Worm (Caenorhabditis elegans) whole organism, L4/young adult: ENCODE data around the gene C10A4.1.

Experiments
- W03F9.2 ChIP-seq: fragments of 150-350 bp; optimal IDR thresholded peaks from 2 replicates; lab custom pipeline; 2014; ENCODE audit warnings: missing biosample characterization, missing genetic modification characterization
- him-1 ChIP-seq: sonication (generic microtip); optimal IDR thresholded peaks from 2 replicates; lab custom pipeline; 2016; ENCODE audit warnings: missing genotype, missing genetic modification reagents, missing genetic modification characterization, missing compliant biosample characterization

DNA sequence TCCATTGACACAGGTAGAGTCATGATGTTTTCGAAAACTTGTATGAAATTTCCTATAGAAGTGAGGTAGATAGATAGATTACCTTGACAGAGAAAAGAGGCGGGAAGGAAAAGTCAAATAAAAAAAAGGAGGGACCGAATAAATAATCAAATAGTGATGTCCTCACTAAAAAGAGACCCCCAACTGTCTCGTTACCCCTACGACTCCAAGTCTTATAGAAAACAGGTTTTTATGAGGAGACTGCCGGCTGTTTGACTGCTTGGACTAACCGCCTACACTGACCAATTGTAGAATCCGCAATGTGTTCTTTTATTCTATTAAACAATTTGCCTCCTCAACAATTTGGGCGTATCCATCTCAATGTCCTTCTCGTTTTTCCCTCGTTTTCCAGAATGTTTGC lies 21.8 kb downstream of the C10A4.1 start, which contains the start of gene C01C10.2:
- TF ChIP-seq W03F9.2 (no peak), him-1 (tag; lab: Kevin White, UChicago) (no peak)
